Worm (Caenorhabditis elegans): ENCODE measurements around the gene K12H4.6.

K12H4.6 gene

ce11 chrIII:8085355-8085754 is 42.7 kb upstream of the K12H4.6 start, which contains the start of the genes K06H7.7 and grp-1:
K06H7.7 (minus strand) TSS chrIII:8085475.
grp-1 (plus strand) TSS chrIII:8085705.
- TF ChIP-seq dve-1 (tag; optimal IDR thresholded peaks at IDR 0.05; ENCODE audit: insufficient read depth) (no peak), dmd-6 (GFP tag; IDR thresholded peaks at IDR 0.05) (no peak), lin-29 (GFP tag; IDR thresholded peaks at IDR 0.05) (no peak), vab-7 (GFP tag; IDR thresholded peaks at IDR 0.05) (no peak), hlh-30 (tag; optimal IDR thresholded peaks at IDR 0.05; ENCODE audit: insufficient read depth) (peak; percentile 34), Y5F2A.4 (GFP tag; optimal IDR thresholded peaks at IDR 0.05) (no peak), mes-2 (tag; optimal IDR thresholded peaks at IDR 0.05; ENCODE audit: poor library complexity, severe bottlenecking) (peak; percentile 59), Y75B8A.6 (GFP tag; IDR thresholded peaks at IDR 0.05) (no peak), spr-1 (tag; optimal IDR thresholded peaks at IDR 0.05) (no peak), ceh-32 (tag; optimal IDR thresholded peaks at IDR 0.05; ENCODE audit: poor library complexity) (no peak), F44E2.7 (GFP tag; IDR thresholded peaks at IDR 0.05) (no peak), nhr-10 (tag; optimal IDR thresholded peaks at IDR 0.05) (no peak), ama-1 (optimal IDR thresholded peaks at IDR 0.05) (no peak), daf-19 (GFP tag; conservative IDR thresholded peaks at IDR 0.05) (no peak), T20F7.1 (GFP tag; optimal IDR thresholded peaks at IDR 0.05) (peak; percentile 49), nhr-11 (tag; optimal IDR thresholded peaks at IDR 0.05) (no peak), lin-38 (GFP tag; IDR thresholded peaks at IDR 0.05) (peak; percentile 64), unc-130 (GFP tag; optimal IDR thresholded peaks at IDR 0.05) (no peak), zfp-2 (tag; optimal IDR thresholded peaks at IDR 0.05) (no peak), R02D3.7 (tag; optimal IDR thresholded peaks at IDR 0.05) (no peak), zip-11 (GFP tag; IDR thresholded peaks at IDR 0.05) (no peak), pqm-1 (tag; optimal IDR thresholded peaks at IDR 0.05) (no peak), nhr-237 (tag; optimal IDR thresholded peaks at IDR 0.05) (no peak), ztf-7 (tag; optimal IDR thresholded peaks at IDR 0.05) (no peak), tag-97 (GFP tag; IDR thresholded peaks at IDR 0.05) (no peak), nhr-48 (tag; optimal IDR thresholded peaks at IDR 0.05) (no peak), lin-39 (tag; optimal IDR thresholded peaks at IDR 0.05) (no peak), jun-1 (tag; optimal IDR thresholded peaks at IDR 0.05) (no peak), hmg-1.1 (GFP tag; IDR thresholded peaks at IDR 0.05) (no peak), arid-1 (GFP tag; conservative IDR thresholded peaks at IDR 0.05) (peak; percentile 42; the same call in 1 of the 2 replicates), lin-13 (GFP tag; optimal IDR thresholded peaks at IDR 0.05) (no peak), ceh-82 (tag; optimal IDR thresholded peaks at IDR 0.05) (no peak), lin-15B (tag; optimal IDR thresholded peaks at IDR 0.05) (no peak), nhr-6 (tag; optimal IDR thresholded peaks at IDR 0.05) (peak; percentile 37), tra-1 (GFP tag; IDR thresholded peaks at IDR 0.05) (no peak), aha-1 (tag) (no peak), egl-27 (tag; optimal IDR thresholded peaks at IDR 0.05) (no peak), ces-1 (GFP tag; optimal IDR thresholded peaks at IDR 0.05) (no peak), fos-1 (tag; optimal IDR thresholded peaks at IDR 0.05) (no peak), F26F4.8 (GFP tag; conservative IDR thresholded peaks at IDR 0.05) (no peak), dpl-1 (GFP tag; optimal IDR thresholded peaks at IDR 0.05) (peak; percentile 66), snpc-1.2 (GFP tag; IDR thresholded peaks at IDR 0.05) (no peak), ctbp-1 (GFP tag; IDR thresholded peaks at IDR 0.05) (no peak), nhr-102 (tag; optimal IDR thresholded peaks at IDR 0.05) (no peak), mxl-3 (GFP tag; optimal IDR thresholded peaks at IDR 0.05) (no peak), zag-1 (tag; optimal IDR thresholded peaks at IDR 0.05) (no peak), daf-8 (GFP tag; IDR thresholded peaks at IDR 0.05) (no peak), Y48G9A.11 (GFP tag; IDR thresholded peaks at IDR 0.05) (no peak), hif-1 (tag; optimal IDR thresholded peaks at IDR 0.05) (no peak), nhr-28 (tag; optimal IDR thresholded peaks at IDR 0.05) (no peak), lsy-2 (tag; optimal IDR thresholded peaks at IDR 0.05) (peak; percentile 92 to 99), pha-4 (GFP tag; IDR thresholded peaks at IDR 0.05) (no peak), pha-4 (tag; optimal IDR thresholded peaks at IDR 0.05) (peak; percentile 0)
